Fruit fly (Drosophila melanogaster) whole organism, prepupa: Measurements from ENCODE around the gene CG31465.

Experiments
- Blimp-1 ChIP-seq: fragments of 200-800 bp; sonication (Bioruptor generic); optimal IDR thresholded peaks from 3 replicates; lab custom pipeline; 2017; ENCODE audit warnings: missing biosample characterization, missing genetic modification characterization, mild to moderate bottlenecking, moderate library complexity, missing genetic modification reagents
- CG10631 ChIP-seq: fragments of 200-800 bp; sonication (Bioruptor generic); optimal IDR thresholded peaks from 2 replicates; lab custom pipeline; 2016; ENCODE audit warnings: missing biosample characterization, missing genetic modification characterization
- CG10669 ChIP-seq: fragments of 200-800 bp; sonication (Bioruptor generic); optimal IDR thresholded peaks from 3 replicates; lab custom pipeline; 2018; ENCODE audit warnings: missing biosample characterization, mild to moderate bottlenecking, missing genetic modification characterization, moderate library complexity
- CG11294 ChIP-seq: fragments of 200-800 bp; sonication (Bioruptor generic); IDR thresholded peaks from 2 replicates; pipeline ENCODE4 v1.3.6; 2022; ENCODE audit warnings: missing biosample characterization, missing genetic modification characterization
- CG11762 ChIP-seq: fragments of 200-800 bp; sonication (Bioruptor generic); optimal IDR thresholded peaks from 3 replicates; lab custom pipeline; 2016; ENCODE audit warnings: missing biosample characterization, missing genetic modification characterization; ENCODE audit not compliant: insufficient read depth
- CG11902 ChIP-seq: fragments of 200-800 bp; sonication (Bioruptor generic); optimal IDR thresholded peaks from 3 replicates; lab custom pipeline; 2016; ENCODE audit warnings: missing biosample characterization, missing genetic modification characterization
- CG15336 ChIP-seq: fragments of 200-800 bp; sonication (Bioruptor generic); IDR thresholded peaks from 2 replicates; pipeline ENCODE4 v1.3.6; 2022; ENCODE audit warnings: missing biosample characterization, missing genetic modification characterization
- CG1621 ChIP-seq: fragments of 200-800 bp; sonication (Bioruptor generic); optimal IDR thresholded peaks from 3 replicates; lab custom pipeline; 2018; ENCODE audit warnings: missing biosample characterization, mild to moderate bottlenecking, missing genetic modification characterization
- CG16779 ChIP-seq: fragments of 200-800 bp; sonication (Bioruptor generic); optimal IDR thresholded peaks from 3 replicates; lab custom pipeline; 2017; ENCODE audit warnings: missing biosample characterization, mild to moderate bottlenecking, missing genetic modification characterization
- CG3032 ChIP-seq: fragments of 200-800 bp; optimal IDR thresholded peaks from 2 replicates; lab custom pipeline; 2019; ENCODE audit warnings: missing biosample characterization, mild to moderate bottlenecking, missing genetic modification characterization, moderate library complexity
- CG31627 ChIP-seq: fragments of 200-800 bp; sonication (Bioruptor generic); optimal IDR thresholded peaks from 3 replicates; lab custom pipeline; 2016; ENCODE audit warnings: missing biosample characterization, missing genetic modification characterization
- CG32006 ChIP-seq: fragments of 200-800 bp; sonication (Bioruptor generic); optimal IDR thresholded peaks from 3 replicates; lab custom pipeline; 2017; ENCODE audit warnings: missing biosample characterization, mild to moderate bottlenecking, missing genetic modification characterization
- CG34406 ChIP-seq: fragments of 200-800 bp; sonication (Bioruptor generic); optimal IDR thresholded peaks from 3 replicates; lab custom pipeline; 2016; ENCODE audit warnings: missing biosample characterization, missing genetic modification characterization
- CG3919 ChIP-seq: fragments of 200-800 bp; sonication (Bioruptor generic); optimal IDR thresholded peaks from 3 replicates; lab custom pipeline; 2016; ENCODE audit warnings: missing biosample characterization, missing genetic modification characterization
- CG4318 ChIP-seq: fragments of 200-800 bp; sonication (Bioruptor generic); optimal IDR thresholded peaks from 3 replicates; lab custom pipeline; 2017; ENCODE audit warnings: missing biosample characterization, mild to moderate bottlenecking, missing genetic modification characterization
- CG6163 ChIP-seq: fragments of 200-800 bp; sonication (Bioruptor generic); IDR thresholded peaks from 3 replicates; pipeline ENCODE4 v1.3.6; 2022; ENCODE audit warnings: missing biosample characterization, missing genetic modification characterization
- CG6792 ChIP-seq: fragments of 200-800 bp; sonication (Bioruptor generic); optimal IDR thresholded peaks from 3 replicates; lab custom pipeline; 2016; ENCODE audit warnings: missing biosample characterization, missing genetic modification characterization
- CG6808 ChIP-seq: fragments of 200-800 bp; sonication (Bioruptor generic); optimal IDR thresholded peaks from 3 replicates; lab custom pipeline; 2017; ENCODE audit warnings: missing biosample characterization, missing genetic modification characterization, mild to moderate bottlenecking, moderate library complexity, missing genetic modification reagents
- CG6854 ChIP-seq: fragments of 200-800 bp; sonication (Bioruptor generic); optimal IDR thresholded peaks from 2 replicates; lab custom pipeline; 2017; ENCODE audit warnings: missing biosample characterization, mild to moderate bottlenecking, missing genetic modification characterization
- CG7368 ChIP-seq: fragments of 200-800 bp; sonication (Bioruptor generic); optimal IDR thresholded peaks from 3 replicates; lab custom pipeline; 2016; ENCODE audit warnings: missing biosample characterization, missing genetic modification characterization
- CG8319 ChIP-seq: fragments of 200-800 bp; sonication (Bioruptor generic); optimal IDR thresholded peaks from 3 replicates; lab custom pipeline; 2016; ENCODE audit warnings: missing biosample characterization, missing genetic modification characterization
- CG8632 ChIP-seq: fragments of 200-800 bp; sonication (Bioruptor generic); optimal IDR thresholded peaks from 3 replicates; lab custom pipeline; 2016; ENCODE audit warnings: missing biosample characterization, missing genetic modification characterization
- CG9139 ChIP-seq: fragments of 200-800 bp; sonication (Bioruptor generic); optimal IDR thresholded peaks from 3 replicates; lab custom pipeline; 2017; ENCODE audit warnings: missing biosample characterization, mild to moderate bottlenecking, missing genetic modification characterization
- Eip75B ChIP-seq: fragments of 200-800 bp; sonication (Bioruptor generic); optimal IDR thresholded peaks from 3 replicates; lab custom pipeline; 2016; ENCODE audit warnings: missing biosample characterization, missing genetic modification characterization
- Eip78C ChIP-seq: fragments of 200-800 bp; sonication (Bioruptor generic); peaks from one replicate; lab custom pipeline; 2016; ENCODE audit warnings: missing biosample characterization, missing genetic modification characterization
- Eip93F ChIP-seq: fragments of 200-800 bp; sonication (Bioruptor generic); optimal IDR thresholded peaks from 2 replicates; lab custom pipeline; 2016; ENCODE audit warnings: missing biosample characterization, mild to moderate bottlenecking, missing genetic modification characterization
- Ets96B ChIP-seq: fragments of 200-800 bp; optimal IDR thresholded peaks from 2 replicates; lab custom pipeline; 2019; ENCODE audit warnings: missing biosample characterization, mild to moderate bottlenecking, missing genetic modification characterization, moderate library complexity
- Hr38 ChIP-seq: sonication (Bioruptor generic); optimal IDR thresholded peaks from 2 replicates; lab custom pipeline; 2016; ENCODE audit warnings: missing biosample characterization, missing genetic modification characterization
- Hr39 ChIP-seq: fragments of 200-800 bp; sonication (Bioruptor generic); optimal IDR thresholded peaks from 2 replicates; lab custom pipeline; 2016; ENCODE audit warnings: missing biosample characterization, missing genetic modification characterization
- Hr4 ChIP-seq: fragments of 200-800 bp; sonication (Bioruptor generic); optimal IDR thresholded peaks from 3 replicates; lab custom pipeline; 2016; ENCODE audit warnings: missing biosample characterization, missing genetic modification characterization
- Met ChIP-seq: fragments of 200-800 bp; sonication (Bioruptor generic); optimal IDR thresholded peaks from 3 replicates; lab custom pipeline; 2016; ENCODE audit warnings: missing biosample characterization, missing genetic modification characterization
- Smox ChIP-seq: fragments of 200-800 bp; sonication (Bioruptor generic); optimal IDR thresholded peaks from 3 replicates; lab custom pipeline; 2016; ENCODE audit warnings: missing biosample characterization, missing genetic modification characterization
- Sox102F ChIP-seq: fragments of 200-800 bp; sonication (Bioruptor generic); optimal IDR thresholded peaks from 2 replicates; lab custom pipeline; 2016; ENCODE audit warnings: missing biosample characterization, mild to moderate bottlenecking, missing genetic modification characterization
- Sox14 ChIP-seq: fragments of 200-800 bp; sonication (Bioruptor generic); optimal IDR thresholded peaks from 3 replicates; lab custom pipeline; 2016; ENCODE audit warnings: missing biosample characterization, missing genetic modification characterization
- dsx ChIP-seq: fragments of 200-800 bp; optimal IDR thresholded peaks from 3 replicates; lab custom pipeline; 2019; ENCODE audit warnings: missing biosample characterization, mild to moderate bottlenecking, missing genetic modification characterization, moderate library complexity; ENCODE audit not compliant: poor library complexity, severe bottlenecking
- eg ChIP-seq: fragments of 200-800 bp; sonication (Bioruptor generic); IDR thresholded peaks from 3 replicates; pipeline ENCODE4 v1.3.6; 2022; ENCODE audit warnings: missing biosample characterization, missing genetic modification characterization
- fkh ChIP-seq: fragments of 200-800 bp; sonication (Bioruptor generic); optimal IDR thresholded peaks from 3 replicates; lab custom pipeline; 2017; ENCODE audit warnings: missing biosample characterization, mild to moderate bottlenecking, missing genetic modification characterization, moderate library complexity
- lz ChIP-seq: fragments of 200-800 bp; sonication (Bioruptor generic); optimal IDR thresholded peaks from 3 replicates; lab custom pipeline; 2016; ENCODE audit warnings: missing biosample characterization, missing genetic modification characterization
- net ChIP-seq: fragments of 200-800 bp; sonication (Bioruptor generic); optimal IDR thresholded peaks from 3 replicates; lab custom pipeline; 2016; ENCODE audit warnings: missing biosample characterization, missing genetic modification characterization
- salr ChIP-seq, 2 experiments: fragments of 200-800 bp; sonication (Bioruptor generic); optimal IDR thresholded peaks; 3 replicates each; lab custom pipeline; 2016 to 2018; ENCODE audit warnings: missing biosample characterization in 2 of 2, missing genetic modification characterization in 2 of 2, mild to moderate bottlenecking in 1 of 2
- spab ChIP-seq: fragments of 200-800 bp; sonication (Bioruptor generic); optimal IDR thresholded peaks from 2 replicates; lab custom pipeline; 2017; ENCODE audit warnings: missing biosample characterization, mild to moderate bottlenecking, missing genetic modification characterization, missing genetic modification reagents
- ss ChIP-seq, 2 experiments: fragments of 200-800 bp; sonication (Bioruptor generic); optimal IDR thresholded peaks; 2 replicates in 1 of 2; 3 replicates in 1 of 2; lab custom pipeline; 2017 to 2018; ENCODE audit warnings: mild to moderate bottlenecking in 2 of 2, missing biosample characterization in 2 of 2, missing genetic modification characterization in 2 of 2, moderate library complexity in 1 of 2
- svp ChIP-seq: fragments of 200-800 bp; sonication (Bioruptor generic); peaks from one replicate; lab custom pipeline; 2016; ENCODE audit warnings: missing biosample characterization, missing genetic modification characterization
- vri ChIP-seq: fragments of 200-800 bp; sonication (Bioruptor generic); optimal IDR thresholded peaks from 3 replicates; lab custom pipeline; 2016; ENCODE audit warnings: missing biosample characterization, mild to moderate bottlenecking, missing genetic modification characterization

CG31465 gene

DNA sequence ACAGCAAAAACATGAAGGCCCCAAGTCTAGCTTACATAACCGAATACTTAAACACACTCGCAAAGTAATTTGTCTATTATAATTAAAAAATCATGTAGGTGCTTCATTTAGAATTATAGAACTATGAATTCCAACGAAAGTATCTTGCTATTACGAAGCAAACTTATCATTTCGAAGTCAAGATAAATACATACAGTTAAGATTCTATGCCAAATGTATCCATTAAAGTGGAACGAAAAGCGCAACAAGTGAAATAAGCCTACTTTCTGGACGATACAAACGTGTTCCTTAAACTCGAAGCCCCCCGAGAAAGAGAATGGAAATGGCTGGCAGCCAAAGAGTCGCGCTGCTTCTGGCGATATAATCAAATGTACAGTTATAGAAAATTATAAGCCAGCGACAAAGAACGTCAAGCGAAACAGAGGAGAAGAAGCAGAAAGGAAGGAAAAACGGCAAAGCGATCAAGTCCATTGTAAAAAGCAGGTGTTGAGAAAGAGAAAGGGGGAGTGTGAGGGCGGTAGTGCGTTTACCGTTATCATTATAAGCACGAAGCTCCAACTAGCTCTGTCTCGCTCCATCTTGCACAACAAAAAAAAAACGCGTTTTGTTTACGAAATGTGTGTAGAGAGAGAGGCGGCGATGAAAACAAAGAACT lies 27.9 kb upstream of the CG31465 start (continued):
- peak; percentile 72 for TF ChIP-seq Eip78C (GFP tag; lab: Kevin White, UChicago)
- TF ChIP-seq CG10631: peak; percentile 30
- TF ChIP-seq Hr4 (GFP tag; lab: Kevin White, UChicago): peak; percentile 11
- no peak for TF ChIP-seq Eip75B (GFP tag; lab: Kevin White, UChicago)
- TF ChIP-seq CG3919: peak; percentile 13
- TF ChIP-seq CG9139 (GFP tag; lab: Kevin White, UChicago): no peak
- TF ChIP-seq Ets96B (tag; lab: Kevin White, UChicago): peak; percentile 30
- TF ChIP-seq ss (GFP tag; optimal IDR thresholded peaks at IDR 0.05; lab: Kevin White, UChicago): peak; percentile 15 to 21
- TF ChIP-seq fkh (GFP tag; lab: Kevin White, UChicago): no peak
- no peak for TF ChIP-seq CG1621
- TF ChIP-seq CG11762: no peak
- no peak for TF ChIP-seq CG11294 (GFP tag; lab: Robert Waterston, UW)
- no peak for TF ChIP-seq Hr39
- TF ChIP-seq lz (GFP tag; lab: Kevin White, UChicago): no peak
- TF ChIP-seq Met (GFP tag; lab: Kevin White, UChicago): no peak
- TF ChIP-seq CG15336: 0 out of 2 replicates have a peak, but pooled peaks have one; percentile 15
- peak; percentile 15 for TF ChIP-seq dsx (GFP tag; lab: Kevin White, UChicago)
- no peak for TF ChIP-seq eg (GFP tag; lab: Robert Waterston, UW)
- TF ChIP-seq CG16779: no peak
- TF ChIP-seq salr (GFP tag; optimal IDR thresholded peaks at IDR 0.05; lab: Kevin White, UChicago): no peak
- peak; percentile 60 for TF ChIP-seq Sox14 (GFP tag; lab: Kevin White, UChicago)
- no peak for TF ChIP-seq CG8632
- peak; percentile 29; the same call in 1 of the 3 replicates for TF ChIP-seq CG6163 (GFP tag; lab: Robert Waterston, UW)
- peak; percentile 30 for TF ChIP-seq CG6808 (GFP tag; lab: Kevin White, UChicago)
- no peak for TF ChIP-seq Sox102F (GFP tag; lab: Kevin White, UChicago)
- no peak for TF ChIP-seq Blimp-1
- TF ChIP-seq CG31627: no peak

DNA sequence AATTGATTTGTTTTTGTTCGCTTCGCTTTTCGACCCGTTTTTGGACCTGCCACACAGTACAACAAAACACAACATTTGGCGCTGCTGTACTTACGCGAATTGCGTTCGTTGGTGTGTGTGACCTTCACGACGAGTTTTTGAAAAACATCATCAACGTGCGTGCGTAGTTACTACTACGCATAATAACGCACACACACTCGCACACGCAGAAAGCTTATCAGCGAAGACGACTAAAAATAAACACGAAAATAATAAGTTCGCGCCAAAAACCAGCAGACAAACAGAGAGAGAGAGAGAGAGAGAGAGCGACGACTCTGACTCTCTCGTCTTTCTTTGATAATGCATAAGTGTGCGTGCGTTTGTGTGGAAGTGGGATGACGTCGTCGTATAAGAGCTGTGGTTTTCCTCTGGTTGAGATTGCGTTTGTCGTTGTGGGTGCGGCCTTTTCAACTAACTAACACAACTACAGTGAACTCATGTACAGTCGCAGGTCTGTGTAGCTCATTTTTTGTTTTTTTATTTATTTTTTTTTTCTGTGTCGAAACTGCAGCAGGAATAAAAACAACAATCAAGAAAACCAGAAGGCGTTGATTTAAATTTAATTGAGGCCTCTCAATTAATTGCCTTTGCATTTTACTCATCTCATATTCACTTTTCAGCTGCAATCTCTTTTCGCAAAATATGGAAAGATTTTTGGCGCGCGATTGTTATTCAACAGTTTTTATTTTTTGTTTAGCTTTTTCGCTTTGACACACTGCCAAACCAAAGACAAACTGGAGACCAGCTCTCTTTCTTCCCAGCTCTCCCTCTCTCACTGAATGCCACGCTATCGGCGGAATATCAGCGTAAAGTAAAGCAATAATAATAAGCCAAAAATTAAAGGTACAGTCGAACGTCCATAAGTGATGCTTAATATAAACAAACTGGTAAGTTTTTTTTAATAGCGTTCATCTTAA lies 26.7 kb upstream of the CG31465 start:
- TF ChIP-seq Hr38 (GFP tag; lab: Kevin White, UChicago) (no peak), Smox (peak; percentile 11), CG6792 (GFP tag; lab: Kevin White, UChicago) (peak; percentile 31), net (GFP tag; lab: Kevin White, UChicago) (peak; percentile 43), CG10669 (GFP tag; lab: Kevin White, UChicago) (peak; percentile 7), CG11762 (peak; percentile 69), vri (GFP tag; lab: Kevin White, UChicago) (peak; percentile 82), Eip75B (GFP tag; lab: Kevin White, UChicago) (peak; percentile 76), CG4318 (no peak), CG31627 (no peak), CG11902 (GFP tag; lab: Kevin White, UChicago) (no peak), dsx (GFP tag; lab: Kevin White, UChicago) (peak; percentile 40), Hr4 (GFP tag; lab: Kevin White, UChicago) (peak; percentile 29), CG8632 (peak; percentile 61), CG32006 (GFP tag; lab: Kevin White, UChicago) (no peak), spab (peak; percentile 58), CG8319 (GFP tag; lab: Kevin White, UChicago) (peak; percentile 29), CG6808 (GFP tag; lab: Kevin White, UChicago) (peak; percentile 70), fkh (GFP tag; lab: Kevin White, UChicago) (peak; percentile 90), CG34406 (GFP tag; lab: Kevin White, UChicago) (peak; percentile 33), svp (GFP tag; lab: Kevin White, UChicago) (peak; percentile 96), CG6854 (GFP tag; lab: Kevin White, UChicago) (peak; percentile 71), CG7368 (GFP tag; lab: Kevin White, UChicago) (peak; percentile 35), ss (GFP tag; optimal IDR thresholded peaks at IDR 0.05; lab: Kevin White, UChicago) (peak; percentile 86 to 87), CG6163 (GFP tag; lab: Robert Waterston, UW) (peak; percentile 77; the same call in 2 of the 3 replicates), eg (GFP tag; lab: Robert Waterston, UW) (peak; percentile 81), CG3032 (tag; lab: Kevin White, UChicago) (peak; percentile 16), Eip93F (GFP tag; lab: Kevin White, UChicago) (peak; percentile 78), Met (GFP tag; lab: Kevin White, UChicago) (peak; percentile 34), Hr39 (no peak), Sox102F (GFP tag; lab: Kevin White, UChicago) (peak; percentile 52), Eip78C (GFP tag; lab: Kevin White, UChicago) (peak; percentile 79), salr (GFP tag; optimal IDR thresholded peaks at IDR 0.05; lab: Kevin White, UChicago) (no peak)
